Worm (Caenorhabditis elegans) whole organism, young adult: ENCODE data around the gene F32D1.8.

Experiments used
- B0019.2 ChIP-seq: fragments of 200-800 bp; sonication (Bioruptor generic); conservative IDR thresholded peaks from 2 replicates; pipeline ENCODE4 v1.3.6; 2022; ENCODE audit warnings: missing genetic modification reagents, missing genetic modification characterization, missing compliant biosample characterization
- B0035.1 ChIP-seq: sonication (generic microtip); optimal IDR thresholded peaks from 2 replicates; lab custom pipeline; 2016; ENCODE audit warnings: missing genetic modification characterization, mild to moderate bottlenecking, missing compliant biosample characterization, missing genotype, missing genetic modification reagents
- C17E4.6 ChIP-seq: fragments of 200-800 bp; sonication (Bioruptor generic); IDR thresholded peaks from 2 replicates; pipeline ENCODE4 v1.3.6; 2022; ENCODE audit warnings: missing genetic modification reagents, missing genetic modification characterization, missing compliant biosample characterization
- F23B12.7 ChIP-seq: sonication (generic microtip); optimal IDR thresholded peaks from 2 replicates; lab custom pipeline; 2017; ENCODE audit warnings: missing genetic modification characterization, mild to moderate bottlenecking, missing compliant biosample characterization, antibody characterized with exemption, moderate library complexity; ENCODE audit not compliant: insufficient read depth
- F33H1.4 ChIP-seq: fragments of 200-800 bp; sonication (Bioruptor generic); IDR thresholded peaks from 2 replicates; pipeline ENCODE4 v1.3.6; 2022; ENCODE audit warnings: missing genetic modification reagents, missing genetic modification characterization, missing compliant biosample characterization
- F49E8.2 ChIP-seq: sonication (generic microtip); optimal IDR thresholded peaks from 3 replicates; lab custom pipeline; 2017; ENCODE audit warnings: missing genetic modification characterization, mild to moderate bottlenecking, missing compliant biosample characterization, antibody characterized with exemption, moderate library complexity; ENCODE audit not compliant: insufficient read depth
- K11D2.4 ChIP-seq: fragments of 200-800 bp; sonication (Bioruptor generic); IDR thresholded peaks from 2 replicates; pipeline ENCODE4 v1.3.6; 2022; ENCODE audit warnings: missing genetic modification reagents, missing genetic modification characterization, missing compliant biosample characterization
- Y95B8A.8 ChIP-seq: fragments of 200-800 bp; sonication (Bioruptor generic); IDR thresholded peaks from 2 replicates; pipeline ENCODE4 v1.3.6; 2022; ENCODE audit warnings: missing genetic modification reagents, missing genetic modification characterization, missing compliant biosample characterization
- akir-1 ChIP-seq: fragments of 200-800 bp; sonication (Bioruptor generic); optimal IDR thresholded peaks from 2 replicates; lab custom pipeline; 2018; ENCODE audit warnings: mild to moderate bottlenecking, missing genetic modification characterization, moderate library complexity, missing compliant biosample characterization
- atf-7 ChIP-seq: sonication (generic microtip); optimal IDR thresholded peaks from 2 replicates; lab custom pipeline; 2017; ENCODE audit warnings: mild to moderate bottlenecking, missing genetic modification characterization, missing compliant biosample characterization
- athp-1 ChIP-seq: sonication (generic microtip); optimal IDR thresholded peaks from 2 replicates; lab custom pipeline; 2017; ENCODE audit warnings: mild to moderate bottlenecking, missing genetic modification characterization, missing compliant biosample characterization
- attf-3 ChIP-seq: fragments of 200-800 bp; sonication (Bioruptor generic); conservative IDR thresholded peaks from 2 replicates; pipeline ENCODE4 v1.3.6; 2022; ENCODE audit warnings: missing genetic modification reagents, missing genetic modification characterization, missing compliant biosample characterization
- attf-6 ChIP-seq: fragments of 200-800 bp; sonication (Bioruptor generic); IDR thresholded peaks from 2 replicates; pipeline ENCODE4 v1.3.6; 2022; ENCODE audit warnings: missing genetic modification reagents, missing genetic modification characterization, missing compliant biosample characterization
- cebp-1 ChIP-seq, 2 experiments: fragments of 200-800 bp in 1 of 2; sonication (Bioruptor generic) in 1 of 2; sonication (generic microtip) in 1 of 2; IDR thresholded peaks in 1 of 2; optimal IDR thresholded peaks in 1 of 2; 2 replicates each; pipeline versions ENCODE4 v1.3.6 to Lab custom; 2017 to 2022; ENCODE audit warnings: missing compliant biosample characterization in 2 of 2, missing genetic modification characterization in 2 of 2, mild to moderate bottlenecking in 1 of 2, missing genetic modification reagents in 1 of 2, moderate library complexity in 1 of 2
- ceh-27 ChIP-seq: fragments of 200-800 bp; sonication (Bioruptor generic); optimal IDR thresholded peaks from 2 replicates; lab custom pipeline; 2018; ENCODE audit warnings: mild to moderate bottlenecking, missing genetic modification characterization, moderate library complexity, missing compliant biosample characterization
- ceh-91 ChIP-seq: fragments of 200-800 bp; sonication (Bioruptor generic); IDR thresholded peaks from 2 replicates; pipeline ENCODE4 v1.3.6; 2022; ENCODE audit warnings: missing genetic modification reagents, missing genetic modification characterization, missing compliant biosample characterization
- dpl-1 ChIP-seq: fragments of 150-350 bp; optimal IDR thresholded peaks from 2 replicates; lab custom pipeline; 2014; ENCODE audit warnings: missing biosample characterization, missing genetic modification reagents, missing genetic modification characterization
- efl-1 ChIP-seq: fragments of 150-350 bp; optimal IDR thresholded peaks from 2 replicates; lab custom pipeline; 2014; ENCODE audit warnings: missing biosample characterization, missing genetic modification reagents, missing genetic modification characterization
- hmg-1.2 ChIP-seq: fragments of 200-800 bp; sonication (Bioruptor generic); IDR thresholded peaks from 2 replicates; pipeline ENCODE4 v1.3.6; 2022; ENCODE audit warnings: missing genetic modification reagents, missing genetic modification characterization, missing compliant biosample characterization
- hmg-20 ChIP-seq: fragments of 200-800 bp; sonication (Bioruptor generic); IDR thresholded peaks from 2 replicates; pipeline ENCODE4 v1.3.6; 2022; ENCODE audit warnings: missing genetic modification reagents, missing genetic modification characterization, missing compliant biosample characterization
- hrde-1 ChIP-seq: sonication (generic microtip); optimal IDR thresholded peaks from 2 replicates; lab custom pipeline; 2016; ENCODE audit warnings: missing genetic modification characterization, mild to moderate bottlenecking, missing compliant biosample characterization, moderate library complexity, missing genotype, missing genetic modification reagents, borderline replicate concordance
- let-526 ChIP-seq: fragments of 200-800 bp; sonication (Bioruptor generic); IDR thresholded peaks from 2 replicates; pipeline ENCODE4 v1.3.6; 2022; ENCODE audit warnings: missing genetic modification reagents, missing genetic modification characterization, missing compliant biosample characterization
- lin-35 ChIP-seq, 3 experiments: fragments of 150-350 bp in 2 of 3; sonication (generic microtip) in 1 of 3; optimal IDR thresholded peaks; 2 replicates each; lab custom pipeline; 2014 to 2018; ENCODE audit warnings: missing biosample characterization in 3 of 3, missing genetic modification characterization in 3 of 3, missing genetic modification reagents in 3 of 3
- lin-54 ChIP-seq: fragments of 200-800 bp; sonication (Bioruptor generic); optimal IDR thresholded peaks from 2 replicates; lab custom pipeline; 2018; ENCODE audit warnings: mild to moderate bottlenecking, missing genetic modification characterization, missing compliant biosample characterization
- lsl-1 ChIP-seq: fragments of 200-800 bp; sonication (Bioruptor generic); optimal IDR thresholded peaks from 2 replicates; lab custom pipeline; 2018; ENCODE audit warnings: mild to moderate bottlenecking, missing genetic modification characterization, moderate library complexity, missing compliant biosample characterization
- madf-3 ChIP-seq: fragments of 200-800 bp; sonication (Bioruptor generic); IDR thresholded peaks from 2 replicates; pipeline ENCODE4 v1.3.6; 2022; ENCODE audit warnings: missing genetic modification reagents, missing genetic modification characterization, missing compliant biosample characterization
- madf-6 ChIP-seq: fragments of 200-800 bp; sonication (Bioruptor generic); IDR thresholded peaks from 2 replicates; pipeline ENCODE4 v1.3.6; 2022; ENCODE audit warnings: missing genetic modification reagents, missing genetic modification characterization, missing compliant biosample characterization
- madf-8 ChIP-seq: fragments of 200-800 bp; sonication (Bioruptor generic); conservative IDR thresholded peaks from 2 replicates; pipeline ENCODE4 v1.3.6; 2022; ENCODE audit warnings: missing genetic modification reagents, missing genetic modification characterization, missing compliant biosample characterization
- mcd-1 ChIP-seq: fragments of 200-800 bp; sonication (Bioruptor generic); IDR thresholded peaks from 2 replicates; pipeline ENCODE4 v1.3.6; 2022; ENCODE audit warnings: missing genetic modification reagents, missing genetic modification characterization, missing compliant biosample characterization
- nfyb-1 ChIP-seq: fragments of 200-800 bp; sonication (Bioruptor generic); IDR thresholded peaks from 2 replicates; pipeline ENCODE4 v1.3.6; 2022; ENCODE audit warnings: missing genetic modification reagents, missing genetic modification characterization, missing compliant biosample characterization
- pbrm-1 ChIP-seq: fragments of 200-800 bp; sonication (Bioruptor generic); IDR thresholded peaks from 2 replicates; pipeline ENCODE4 v1.3.6; 2022; ENCODE audit warnings: missing genetic modification reagents, missing genetic modification characterization, missing compliant biosample characterization
- rcor-1 ChIP-seq: fragments of 200-800 bp; sonication (Bioruptor generic); IDR thresholded peaks from 2 replicates; pipeline ENCODE4 v1.3.6; 2022; ENCODE audit warnings: missing genetic modification reagents, missing genetic modification characterization, missing compliant biosample characterization
- rec-8 ChIP-seq, 2 experiments: sonication (generic microtip); optimal IDR thresholded peaks; 2 replicates each; lab custom pipeline; 2016; ENCODE audit warnings: mild to moderate bottlenecking in 2 of 2, missing genetic modification characterization in 2 of 2, missing genetic modification reagents in 2 of 2, missing genotype in 2 of 2, missing biosample characterization in 1 of 2, missing compliant biosample characterization in 1 of 2, moderate library complexity in 1 of 2
- snpc-1.3 ChIP-seq: sonication (generic microtip); optimal IDR thresholded peaks from 2 replicates; lab custom pipeline; 2017; ENCODE audit warnings: missing genetic modification characterization, mild to moderate bottlenecking, missing compliant biosample characterization, antibody characterized with exemption, moderate library complexity, missing genotype, missing genetic modification reagents; ENCODE audit not compliant: insufficient read depth
- snpc-3.4 ChIP-seq: sonication (generic microtip); optimal IDR thresholded peaks from 2 replicates; lab custom pipeline; 2017; ENCODE audit warnings: missing genetic modification characterization, mild to moderate bottlenecking, missing compliant biosample characterization, antibody characterized with exemption, moderate library complexity, missing genotype, missing genetic modification reagents
- snpc-4 ChIP-seq, 5 experiments: fragments of 150-350 bp in 1 of 5; sonication (generic microtip) in 4 of 5; optimal IDR thresholded peaks; 2 replicates each; lab custom pipeline; 2014 to 2018; ENCODE audit warnings: missing genetic modification characterization in 5 of 5, missing biosample characterization in 3 of 5, antibody characterized with exemption in 2 of 5, mild to moderate bottlenecking in 2 of 5, missing compliant biosample characterization in 2 of 5, missing genotype in 2 of 5, moderate library complexity in 2 of 5, missing genetic modification reagents in 1 of 5
- somi-1 ChIP-seq: fragments of 200-800 bp; sonication (Bioruptor generic); optimal IDR thresholded peaks from 2 replicates; lab custom pipeline; 2018; ENCODE audit warnings: mild to moderate bottlenecking, missing genetic modification characterization, missing compliant biosample characterization
- zim-3 ChIP-seq: sonication (generic microtip); optimal IDR thresholded peaks from 2 replicates; lab custom pipeline; 2017; ENCODE audit warnings: mild to moderate bottlenecking, missing genetic modification characterization, moderate library complexity, missing compliant biosample characterization
- ztf-18 ChIP-seq: sonication (generic microtip); optimal IDR thresholded peaks from 2 replicates; lab custom pipeline; 2016; ENCODE audit warnings: missing genotype, mild to moderate bottlenecking, missing genetic modification characterization, missing compliant biosample characterization

F32D1.8 gene

DNA sequence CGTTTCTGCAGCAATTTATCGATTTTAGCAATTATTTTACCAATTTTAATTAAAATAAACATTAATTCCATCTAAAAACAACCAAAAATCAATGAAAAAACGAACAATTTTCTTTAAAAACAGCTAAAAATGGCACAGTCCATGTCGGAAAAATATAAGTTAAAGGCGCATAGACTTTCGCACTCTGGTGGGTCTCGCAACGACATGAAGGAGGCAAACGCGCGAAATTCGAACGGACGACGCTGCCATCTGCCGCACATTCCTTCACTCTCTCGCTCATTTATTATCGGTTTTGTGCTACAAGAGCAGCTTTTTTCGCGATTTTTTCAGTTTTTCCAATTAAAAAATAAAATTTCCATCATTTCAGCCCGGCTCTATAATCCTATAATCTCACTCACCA, 30.7 kb downstream of the F32D1.8 start, which contains the start of gene mcm-7 (continued):
- TF ChIP-seq snpc-4 (GFP tag; optimal IDR thresholded peaks at IDR 0.05; lab: Kevin White, UChicago) (no peak), snpc-4 (tag; optimal IDR thresholded peaks at IDR 0.05; lab: Kevin White, UChicago) (peak in 2 of 4 experiments; percentile 49 to 59), lsl-1 (GFP tag; lab: Kevin White, UChicago) (peak; percentile 64), pbrm-1 (GFP tag; lab: Robert Waterston, UW) (0 out of 2 replicates have a peak, but pooled peaks have one; percentile 47), let-526 (GFP tag; lab: Robert Waterston, UW) (no peak), snpc-1.3 (tag; lab: Kevin White, UChicago) (peak; percentile 27), rcor-1 (GFP tag; lab: Robert Waterston, UW) (peak; percentile 57; the same call in 1 of the 2 replicates), hmg-1.2 (GFP tag; lab: Robert Waterston, UW) (peak; percentile 59), madf-6 (GFP tag; lab: Robert Waterston, UW) (peak; percentile 91), efl-1 (peak; percentile 93), F23B12.7 (peak; percentile 45), dpl-1 (GFP tag; lab: Kevin White, UChicago) (peak; percentile 79), madf-8 (GFP tag; lab: Robert Waterston, UW) (peak; percentile 76), ceh-91 (GFP tag; lab: Robert Waterston, UW) (peak; percentile 74), cebp-1 (GFP tag; IDR thresholded peaks at IDR 0.05; lab: Robert Waterston, UW) (no peak), cebp-1 (tag; optimal IDR thresholded peaks at IDR 0.05; lab: Kevin White, UChicago) (peak; percentile 41), attf-3 (GFP tag; lab: Robert Waterston, UW) (0 out of 2 replicates have a peak, but pooled peaks have one; percentile 33), lin-35 (GFP tag; optimal IDR thresholded peaks at IDR 0.05; lab: Kevin White, UChicago) (peak; percentile 17 to 84 (median 37))

DNA sequence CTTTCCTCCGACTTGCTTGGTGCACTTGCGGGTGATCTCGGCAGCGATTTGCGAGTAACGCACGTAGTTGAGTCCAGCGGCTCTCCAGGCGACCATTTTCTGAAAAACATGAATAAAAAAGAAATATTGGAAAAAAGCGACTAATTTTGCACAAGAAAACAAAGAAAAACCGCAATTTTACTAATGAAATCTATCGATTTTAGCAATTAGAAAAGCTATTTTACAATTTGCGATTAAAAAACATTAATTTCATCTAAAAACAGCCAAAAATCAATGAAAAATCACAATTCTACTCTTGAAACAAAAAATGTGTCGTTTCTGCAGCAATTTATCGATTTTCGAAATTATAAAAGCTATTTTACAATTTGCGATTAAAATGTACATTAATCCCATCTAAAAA, 31.2 kb downstream of the F32D1.8 start, which contains the start of gene hpo-18:
Gene hpo-18 (minus strand): TSS at position 101 of the 400 bp plus-strand sequence.
- TF ChIP-seq B0035.1 (tag; lab: Kevin White, UChicago) (no peak), B0019.2 (no peak), atf-7 (tag; lab: Kevin White, UChicago) (no peak), snpc-1.3 (tag; lab: Kevin White, UChicago) (no peak), akir-1 (GFP tag; lab: Kevin White, UChicago) (no peak), C17E4.6 (GFP tag; lab: Robert Waterston, UW) (no peak), attf-6 (GFP tag; lab: Robert Waterston, UW) (no peak), rec-8 (tag; optimal IDR thresholded peaks at IDR 0.05; lab: Kevin White, UChicago) (no peak)

DNA sequence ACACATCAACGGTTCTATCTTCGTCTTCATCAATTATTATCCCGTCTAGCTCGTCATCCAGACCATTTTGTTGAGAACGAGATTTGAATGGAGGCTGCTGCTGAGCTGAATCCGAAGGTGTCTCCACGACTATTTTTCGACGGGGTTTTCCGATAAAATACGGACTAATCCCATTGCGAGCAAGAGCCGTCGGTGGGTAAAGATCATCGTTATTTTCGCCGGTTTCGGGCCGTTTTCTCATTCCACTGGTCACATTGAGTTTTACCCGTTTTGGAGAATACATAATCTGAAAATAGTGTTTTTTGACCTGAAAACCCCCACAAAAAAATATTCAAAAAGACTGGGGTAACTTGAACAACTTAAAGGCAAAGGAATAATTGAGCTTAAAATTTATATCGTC, 31.8 kb downstream of the F32D1.8 start, which contains the start of gene figl-1:
Gene figl-1 (minus strand): TSS at position 286 of the 400 bp plus-strand sequence.
- TF ChIP-seq snpc-3.4 (tag; lab: Kevin White, UChicago) (no peak), F49E8.2 (tag; lab: Kevin White, UChicago) (peak; percentile 27), nfyb-1 (peak; percentile 56), pbrm-1 (GFP tag; lab: Robert Waterston, UW) (peak; percentile 23; the same call in 1 of the 2 replicates), athp-1 (tag; lab: Kevin White, UChicago) (peak; percentile 10), mcd-1 (GFP tag; lab: Robert Waterston, UW) (peak; percentile 40; the same call in 1 of the 2 replicates), hrde-1 (tag; lab: Kevin White, UChicago) (no peak), somi-1 (no peak), zim-3 (tag; lab: Kevin White, UChicago) (peak; percentile 12), madf-6 (GFP tag; lab: Robert Waterston, UW) (peak; percentile 47), atf-7 (tag; lab: Kevin White, UChicago) (no peak), ztf-18 (tag; lab: Kevin White, UChicago) (no peak), rec-8 (tag; optimal IDR thresholded peaks at IDR 0.05; lab: Kevin White, UChicago) (no peak), Y95B8A.8 (GFP tag; lab: Robert Waterston, UW) (no peak), K11D2.4 (GFP tag; lab: Robert Waterston, UW) (no peak), lin-54 (peak; percentile 32), ceh-27 (GFP tag; lab: Kevin White, UChicago) (no peak), hmg-20 (GFP tag; lab: Robert Waterston, UW) (no peak), madf-3 (GFP tag; lab: Robert Waterston, UW) (0 out of 2 replicates have a peak, but pooled peaks have one; percentile 59), F33H1.4 (GFP tag; lab: Robert Waterston, UW) (peak; percentile 25; the same call in 1 of the 2 replicates)
- TF ChIP-seq, all 124 proteins: peak for 10
